Worm (Caenorhabditis elegans) whole organism, L3 larva: ENCODE measurements around the gene T04A8.18.

ENCODE experiments used
- R02D3.7 ChIP-seq: fragments of 150-350 bp; optimal IDR thresholded peaks from 2 replicates; lab custom pipeline; 2014; ENCODE audit warnings: missing biosample characterization, missing genetic modification characterization
- ZK546.5 ChIP-seq: sonication (generic microtip); optimal IDR thresholded peaks from 2 replicates; lab custom pipeline; 2017; ENCODE audit warnings: missing biosample characterization, missing genetic modification characterization
- aly-2 ChIP-seq: fragments of 150-350 bp; optimal IDR thresholded peaks from 2 replicates; lab custom pipeline; 2014; ENCODE audit warnings: missing biosample characterization, missing genetic modification characterization
- ama-1 ChIP-seq: fragments of 150-350 bp; optimal IDR thresholded peaks from 2 replicates; lab custom pipeline; 2018
- ceh-16 ChIP-seq: sonication (generic microtip); optimal IDR thresholded peaks from 2 replicates; lab custom pipeline; 2017; ENCODE audit warnings: missing biosample characterization, missing genetic modification characterization
- ceh-28 ChIP-seq: fragments of 150-350 bp; optimal IDR thresholded peaks from 2 replicates; lab custom pipeline; 2014; ENCODE audit warnings: missing biosample characterization, missing genetic modification reagents, missing genetic modification characterization
- ceh-82 ChIP-seq: fragments of 150-350 bp; optimal IDR thresholded peaks from 2 replicates; lab custom pipeline; 2014; ENCODE audit warnings: missing biosample characterization, missing genetic modification characterization
- ceh-9 ChIP-seq: sonication (generic microtip); optimal IDR thresholded peaks from 2 replicates; lab custom pipeline; 2018; ENCODE audit warnings: missing biosample characterization, missing genetic modification characterization
- elt-2 ChIP-seq: sonication (generic microtip); optimal IDR thresholded peaks from 2 replicates; lab custom pipeline; 2016; ENCODE audit warnings: missing genetic modification reagents, mild to moderate bottlenecking, missing genetic modification characterization, missing compliant biosample characterization
- elt-3 ChIP-seq, 3 experiments: fragments of 150-350 bp in 1 of 3; sonication (generic microtip) in 2 of 3; optimal IDR thresholded peaks; 2 replicates in 2 of 3; 4 replicates in 1 of 3; lab custom pipeline; 2014 to 2017; ENCODE audit warnings: missing biosample characterization in 3 of 3, missing genetic modification characterization in 3 of 3
- eor-1 ChIP-seq, 2 experiments: fragments of 150-350 bp; optimal IDR thresholded peaks; 2 replicates each; lab custom pipeline; 2014 to 2018; ENCODE audit warnings: missing biosample characterization in 2 of 2, missing genetic modification characterization in 2 of 2
- fkh-10 ChIP-seq: sonication (generic microtip); optimal IDR thresholded peaks from 2 replicates; lab custom pipeline; 2017; ENCODE audit warnings: missing biosample characterization, missing genetic modification reagents, missing genetic modification characterization
- fos-1 ChIP-seq: fragments of 150-350 bp; optimal IDR thresholded peaks from 2 replicates; lab custom pipeline; 2014; ENCODE audit warnings: missing biosample characterization, missing genetic modification characterization
- hmg-11 ChIP-seq: sonication (generic microtip); optimal IDR thresholded peaks from 2 replicates; lab custom pipeline; 2016; ENCODE audit warnings: missing genetic modification characterization, missing compliant biosample characterization
- jun-1 ChIP-seq: fragments of 150-350 bp; optimal IDR thresholded peaks from 2 replicates; lab custom pipeline; 2014; ENCODE audit warnings: missing biosample characterization, missing genetic modification reagents, missing genetic modification characterization
- lin-15B ChIP-seq: fragments of 150-350 bp; optimal IDR thresholded peaks from 2 replicates; lab custom pipeline; 2014; ENCODE audit warnings: missing biosample characterization, missing genetic modification characterization
- lin-39 ChIP-seq: fragments of 150-350 bp; optimal IDR thresholded peaks from 2 replicates; lab custom pipeline; 2018; ENCODE audit warnings: missing biosample characterization, missing genetic modification reagents, missing genetic modification characterization
- lsy-12 ChIP-seq: sonication (generic microtip); optimal IDR thresholded peaks from 2 replicates; lab custom pipeline; 2016; ENCODE audit warnings: mild to moderate bottlenecking, missing genetic modification characterization, missing compliant biosample characterization
- mdl-1 ChIP-seq: fragments of 150-350 bp; optimal IDR thresholded peaks from 2 replicates; lab custom pipeline; 2014; ENCODE audit warnings: missing biosample characterization, missing genetic modification characterization
- nfya-1 ChIP-seq: sonication (generic microtip); optimal IDR thresholded peaks from 2 replicates; lab custom pipeline; 2017; ENCODE audit warnings: missing genetic modification characterization, mild to moderate bottlenecking, missing compliant biosample characterization, antibody characterized with exemption, moderate library complexity; ENCODE audit not compliant: insufficient read depth
- nhr-11 ChIP-seq: fragments of 150-350 bp; optimal IDR thresholded peaks from 2 replicates; lab custom pipeline; 2014; ENCODE audit warnings: missing biosample characterization, missing genetic modification characterization
- nhr-12 ChIP-seq: fragments of 150-350 bp; optimal IDR thresholded peaks from 2 replicates; lab custom pipeline; 2014; ENCODE audit warnings: missing biosample characterization, missing genetic modification characterization
- nhr-23 ChIP-seq: fragments of 150-350 bp; optimal IDR thresholded peaks from 2 replicates; lab custom pipeline; 2014; ENCODE audit warnings: missing biosample characterization, missing genetic modification reagents, missing genetic modification characterization
- nhr-237 ChIP-seq: fragments of 150-350 bp; optimal IDR thresholded peaks from 2 replicates; lab custom pipeline; 2014; ENCODE audit warnings: missing biosample characterization, missing genetic modification characterization
- nhr-25 ChIP-seq: sonication (generic microtip); optimal IDR thresholded peaks from 2 replicates; lab custom pipeline; 2017; ENCODE audit warnings: missing biosample characterization, missing genetic modification characterization
- nhr-28 ChIP-seq: fragments of 150-350 bp; optimal IDR thresholded peaks from 2 replicates; lab custom pipeline; 2014; ENCODE audit warnings: missing biosample characterization, missing genetic modification characterization
- nhr-43 ChIP-seq: sonication (generic microtip); optimal IDR thresholded peaks from 2 replicates; lab custom pipeline; 2016; ENCODE audit warnings: mild to moderate bottlenecking, missing genetic modification characterization, missing compliant biosample characterization; ENCODE audit not compliant: poor library complexity, severe bottlenecking
- nhr-67 ChIP-seq: fragments of 150-350 bp; optimal IDR thresholded peaks from 2 replicates; lab custom pipeline; 2014; ENCODE audit warnings: missing biosample characterization, missing genetic modification characterization
- pha-4 ChIP-seq: fragments of 150-350 bp; optimal IDR thresholded peaks from 2 replicates; lab custom pipeline; 2014; ENCODE audit warnings: missing biosample characterization, missing genetic modification reagents, missing genetic modification characterization
- pqm-1 ChIP-seq: fragments of 150-350 bp; optimal IDR thresholded peaks from 2 replicates; lab custom pipeline; 2017; ENCODE audit warnings: missing biosample characterization, missing genetic modification characterization, inconsistent platforms
- sea-2 ChIP-seq: fragments of 150-350 bp; sonication (generic microtip); optimal IDR thresholded peaks from 4 replicates; lab custom pipeline; 2014; ENCODE audit warnings: missing biosample characterization, missing genetic modification reagents, missing genetic modification characterization
- skn-1 ChIP-seq: fragments of 150-350 bp; optimal IDR thresholded peaks from 2 replicates; lab custom pipeline; 2014; ENCODE audit warnings: missing biosample characterization, missing genetic modification characterization
- snpc-4 ChIP-seq: fragments of 150-350 bp; optimal IDR thresholded peaks from 2 replicates; lab custom pipeline; 2014; ENCODE audit warnings: missing biosample characterization, missing genetic modification characterization
- tbx-2 ChIP-seq: sonication (generic microtip); optimal IDR thresholded peaks from 2 replicates; lab custom pipeline; 2016; ENCODE audit warnings: mild to moderate bottlenecking, missing genetic modification characterization, missing compliant biosample characterization
- unc-62 ChIP-seq: fragments of 150-350 bp; sonication (generic microtip); optimal IDR thresholded peaks from 4 replicates; lab custom pipeline; 2014; ENCODE audit warnings: missing biosample characterization, missing genetic modification reagents, missing genetic modification characterization
- zag-1 ChIP-seq: fragments of 150-350 bp; optimal IDR thresholded peaks from 2 replicates; lab custom pipeline; 2014; ENCODE audit warnings: missing biosample characterization, missing genetic modification characterization
- ztf-11 ChIP-seq: fragments of 150-350 bp; optimal IDR thresholded peaks from 2 replicates; lab custom pipeline; 2014; ENCODE audit warnings: missing biosample characterization, missing genetic modification characterization
- ztf-4 ChIP-seq: fragments of 150-350 bp; optimal IDR thresholded peaks from 2 replicates; lab custom pipeline; 2014; ENCODE audit warnings: missing biosample characterization, missing genetic modification characterization

T04A8.18 gene

DNA sequence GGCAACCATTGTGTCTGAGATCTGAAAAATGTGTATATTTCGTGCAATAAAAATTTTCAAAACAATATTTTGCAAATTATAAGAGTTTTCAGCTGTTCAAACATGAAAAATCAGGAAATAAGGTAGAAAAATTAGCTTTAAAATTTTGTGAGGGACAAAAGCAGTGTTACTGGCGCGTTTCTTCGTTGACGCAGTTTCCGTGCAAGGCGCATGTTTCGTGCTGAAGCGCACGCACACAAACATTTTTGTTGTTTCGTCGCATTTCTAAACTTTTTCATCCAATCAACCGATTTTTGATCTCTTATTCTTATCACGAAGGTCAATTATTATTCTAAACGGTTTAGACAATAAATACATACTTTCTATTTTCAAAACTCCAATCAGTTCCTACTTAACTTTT is 15.7 kb upstream of the T04A8.18 start, which contains the start of gene nifk-1:
TSS of gene nifk-1 (minus strand) at position 27 of the 400 bp plus-strand sequence.
- TF ChIP-seq lin-39 (tag; lab: Kevin White, UChicago) (peak; percentile 55), ztf-4 (no peak), jun-1 (tag; lab: Kevin White, UChicago) (peak; percentile 64), pha-4 (tag; lab: Kevin White, UChicago) (peak; percentile 86), eor-1 (tag; optimal IDR thresholded peaks at IDR 0.05; lab: Kevin White, UChicago) (no peak), nhr-28 (tag; lab: Kevin White, UChicago) (no peak), nhr-23 (tag; lab: Kevin White, UChicago) (peak; percentile 80), lin-15B (tag; lab: Kevin White, UChicago) (peak; percentile 70), nhr-25 (tag; lab: Kevin White, UChicago) (peak; percentile 54), snpc-4 (tag; lab: Kevin White, UChicago) (peak; percentile 80), nhr-12 (tag; lab: Kevin White, UChicago) (no peak), tbx-2 (no peak), lsy-12 (tag; lab: Kevin White, UChicago) (no peak), R02D3.7 (tag; lab: Kevin White, UChicago) (peak; percentile 8), ztf-11 (tag; lab: Kevin White, UChicago) (no peak), aly-2 (tag; lab: Kevin White, UChicago) (no peak), elt-2 (tag; lab: Kevin White, UChicago) (peak; percentile 67), nhr-43 (peak; percentile 6), fkh-10 (GFP tag; lab: Kevin White, UChicago) (no peak), ama-1 (lab: Kevin White, UChicago) (peak; percentile 1), nfya-1 (tag; lab: Kevin White, UChicago) (peak; percentile 65), unc-62 (GFP tag; lab: Kevin White, UChicago) (no peak), skn-1 (no peak), pqm-1 (tag; lab: Kevin White, UChicago) (peak; percentile 12), hmg-11 (tag; lab: Kevin White, UChicago) (peak; percentile 74), ceh-28 (tag; lab: Kevin White, UChicago) (peak; percentile 8), zag-1 (tag; lab: Kevin White, UChicago) (no peak), mdl-1 (no peak)
- TF ChIP-seq, all 47 proteins: peak for 15

DNA sequence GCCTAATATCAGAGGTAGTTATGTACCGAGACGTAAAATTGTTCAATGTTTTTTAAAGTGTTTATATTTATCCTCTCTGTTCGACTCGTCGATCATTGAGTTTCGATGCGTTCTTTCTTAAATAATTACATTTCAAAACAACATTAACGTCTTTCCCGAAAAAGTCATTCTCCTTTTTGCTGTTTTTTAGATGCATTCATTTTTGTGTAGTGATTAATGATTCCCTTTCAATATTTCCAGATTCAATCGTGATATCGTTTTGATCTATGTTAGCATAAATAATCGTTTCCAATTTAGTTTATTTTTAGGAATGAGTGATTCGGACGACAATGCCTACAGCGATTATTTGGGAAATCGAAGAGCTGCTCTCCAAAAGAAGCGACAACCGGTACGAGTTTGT is 15.3 kb upstream of the T04A8.18 start, which contains the start of gene T04A8.8:
TSS of gene T04A8.8 (plus strand) at position 301 of the 400 bp plus-strand sequence.
- TF ChIP-seq zag-1 (tag; lab: Kevin White, UChicago) (no peak), pha-4 (tag; lab: Kevin White, UChicago) (no peak), ceh-16 (tag; lab: Kevin White, UChicago) (no peak), ztf-4 (no peak), tbx-2 (no peak), nhr-67 (tag; lab: Kevin White, UChicago) (no peak), skn-1 (no peak), lin-15B (tag; lab: Kevin White, UChicago) (no peak), nhr-43 (no peak), sea-2 (GFP tag; lab: Kevin White, UChicago) (no peak), R02D3.7 (tag; lab: Kevin White, UChicago) (no peak), nhr-11 (tag; lab: Kevin White, UChicago) (no peak)
- TF ChIP-seq, all 47 proteins: peak for 0

ce11 chrIII:4695057-4695456 is 14.0 kb upstream of the T04A8.18 start, which contains the start of gene T04A8.7:
Gene T04A8.7, plus strand, starts transcription at chrIII:4695357.
- no peak for TF ChIP-seq elt-3 (tag; optimal IDR thresholded peaks at IDR 0.05; lab: Kevin White, UChicago)
- TF ChIP-seq ZK546.5 (tag; lab: Kevin White, UChicago): no peak
- no peak for TF ChIP-seq ceh-82
- no peak for TF ChIP-seq ceh-9
- no peak for TF ChIP-seq ceh-28 (tag; lab: Kevin White, UChicago)
- no peak for TF ChIP-seq skn-1
- no peak for TF ChIP-seq nhr-25 (tag; lab: Kevin White, UChicago)
- TF ChIP-seq nhr-11 (tag; lab: Kevin White, UChicago): no peak
- TF ChIP-seq nhr-237: no peak
- TF ChIP-seq sea-2 (GFP tag; lab: Kevin White, UChicago): no peak
- no peak for TF ChIP-seq hmg-11 (tag; lab: Kevin White, UChicago)
- TF ChIP-seq fos-1 (tag; lab: Kevin White, UChicago): no peak
